Fruit fly (Drosophila melanogaster): ENCODE data around the gene CG14151.
A peak's percentile ranks its signal among the peaks of the same experiment; 100 is the strongest.

CG14151 gene

DNA sequence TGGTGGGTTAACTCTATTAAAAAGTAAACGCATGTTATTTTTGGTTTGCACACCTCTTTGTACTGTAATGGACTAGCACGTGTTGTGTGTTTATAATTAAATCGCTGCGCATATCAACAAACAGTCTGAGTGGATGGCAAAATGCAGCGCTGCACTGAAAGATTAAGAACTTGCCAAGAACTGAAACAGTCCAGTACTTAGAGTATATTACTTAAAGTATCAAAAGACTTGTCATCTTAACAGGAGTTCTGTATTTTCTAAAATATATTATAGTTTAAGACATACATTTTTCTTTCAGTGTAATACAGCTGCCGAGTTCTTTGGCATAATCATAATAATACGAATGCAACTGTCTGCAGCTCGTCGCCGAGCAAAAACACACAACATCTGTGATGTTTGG is 20.1 kb upstream of the CG14151 start (continued):
- TF ChIP-seq CG3032 (tag; optimal IDR thresholded peaks at IDR 0.05) (peak; percentile 27), CG10669 (GFP tag; optimal IDR thresholded peaks at IDR 0.05) (peak; percentile 22), Eip93F (GFP tag; optimal IDR thresholded peaks at IDR 0.05) (no peak), Lpt (GFP tag; optimal IDR thresholded peaks at IDR 0.05) (no peak), eg (GFP tag; IDR thresholded peaks at IDR 0.05) (peak; percentile 67), CG1621 (tag; optimal IDR thresholded peaks at IDR 0.05) (peak; percentile 0), CG8319 (GFP tag; optimal IDR thresholded peaks at IDR 0.05) (no peak), Hr39 (GFP tag; optimal IDR thresholded peaks at IDR 0.05) (peak; percentile 22), Eip78C (GFP tag) (peak; percentile 82), CG9139 (GFP tag; optimal IDR thresholded peaks at IDR 0.05) (no peak), Blimp-1 (GFP tag; optimal IDR thresholded peaks at IDR 0.05) (no peak), lz (GFP tag; optimal IDR thresholded peaks at IDR 0.05) (peak; percentile 2), CG31627 (GFP tag; optimal IDR thresholded peaks at IDR 0.05) (peak; percentile 6), esn (GFP tag; optimal IDR thresholded peaks at IDR 0.05) (no peak), fd59A (GFP tag; optimal IDR thresholded peaks at IDR 0.05) (peak; percentile 38), CG34406 (GFP tag; optimal IDR thresholded peaks at IDR 0.05) (no peak), CG6854 (GFP tag; optimal IDR thresholded peaks at IDR 0.05) (no peak), cyc (GFP tag; optimal IDR thresholded peaks at IDR 0.05) (no peak), salr (GFP tag; optimal IDR thresholded peaks at IDR 0.05) (peak; percentile 39 to 50), topi (GFP tag; optimal IDR thresholded peaks at IDR 0.05) (peak; percentile 32), Smox (GFP tag; optimal IDR thresholded peaks at IDR 0.05) (no peak)

- peak; percentile 58; the same call in 2 of the 3 replicates for TF ChIP-seq CG8119 (GFP tag; IDR thresholded peaks at IDR 0.05)
- TF ChIP-seq CG15336 (GFP tag; IDR thresholded peaks at IDR 0.05): peak; percentile 54
- peak; percentile 14 for TF ChIP-seq CG32006 (GFP tag; optimal IDR thresholded peaks at IDR 0.05)
- no peak for TF ChIP-seq CG3032 (tag; optimal IDR thresholded peaks at IDR 0.05)
- no peak for TF ChIP-seq CG31627 (GFP tag; optimal IDR thresholded peaks at IDR 0.05)
- TF ChIP-seq ss (GFP tag; optimal IDR thresholded peaks at IDR 0.05): no peak
- TF ChIP-seq eg (GFP tag; IDR thresholded peaks at IDR 0.05): 0 out of 3 replicates have a peak, but pooled peaks have one; percentile 14
- TF ChIP-seq CG9139 (GFP tag; optimal IDR thresholded peaks at IDR 0.05): no peak
- no peak for TF ChIP-seq Blimp-1 (GFP tag; optimal IDR thresholded peaks at IDR 0.05)
- TF ChIP-seq CG6276 (GFP tag; optimal IDR thresholded peaks at IDR 0.05): no peak
- TF ChIP-seq OdsH (GFP tag; optimal IDR thresholded peaks at IDR 0.05): no peak
- peak; percentile 27 for TF ChIP-seq Eip78C (GFP tag)
- TF ChIP-seq cyc (GFP tag; optimal IDR thresholded peaks at IDR 0.05): no peak
- TF ChIP-seq vri (GFP tag; optimal IDR thresholded peaks at IDR 0.05): no peak
Measured at dm6 chr3L:10647158-10647557, 18.9 kb upstream of the CG14151 start.

DNA sequence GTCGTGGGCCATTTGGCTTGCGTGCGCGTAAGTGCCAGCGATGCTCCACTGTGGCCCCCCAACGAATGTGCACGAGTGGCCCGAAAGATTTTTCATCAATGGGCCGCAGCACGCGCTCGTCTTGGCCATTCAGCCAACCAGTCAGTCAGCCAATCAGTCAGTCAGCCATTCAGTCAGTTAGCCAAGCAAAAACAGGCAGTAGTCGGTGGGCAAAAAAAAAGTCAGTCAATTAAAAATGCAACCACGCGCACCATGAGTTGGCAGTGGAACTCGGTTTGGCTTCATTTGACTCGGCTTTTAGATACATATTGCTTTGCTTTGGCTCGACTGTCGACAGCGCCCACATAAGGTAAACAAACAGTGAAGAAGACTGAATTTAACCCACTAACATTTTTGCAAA is 17.7 kb upstream of the CG14151 start:
- TF ChIP-seq eg (GFP tag; IDR thresholded peaks at IDR 0.05) (0 out of 3 replicates have a peak, but pooled peaks have one; percentile 27), ss (GFP tag; optimal IDR thresholded peaks at IDR 0.05) (peak in 1 of 2 experiments; percentile 80), CG10669 (GFP tag; optimal IDR thresholded peaks at IDR 0.05) (no peak), esn (GFP tag; optimal IDR thresholded peaks at IDR 0.05) (no peak), Eip78C (GFP tag) (peak; percentile 21)

DNA sequence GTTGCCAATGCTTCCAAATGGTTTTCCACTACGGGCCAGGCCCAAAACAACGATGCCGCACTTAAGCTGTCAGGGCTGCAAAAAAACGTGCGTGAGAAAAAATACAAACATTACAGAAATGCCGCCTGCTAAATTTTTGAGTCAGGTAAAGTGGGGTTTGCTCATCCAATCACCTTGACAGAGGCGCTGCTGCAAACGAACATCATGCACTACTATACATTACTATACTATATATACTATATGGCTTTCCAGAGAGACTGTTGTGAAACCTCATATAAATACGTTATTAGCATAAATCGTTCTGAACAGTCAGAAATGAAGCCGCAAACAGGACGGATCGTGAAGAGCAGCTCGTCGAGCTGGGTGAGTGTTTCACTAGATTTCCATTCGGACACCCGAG is 14.9 kb upstream of the CG14151 start, which contains the start of gene CG14153:
CG14153 (plus strand) TSS at position 301 of the 400 bp plus-strand sequence.
- TF ChIP-seq cyc (GFP tag; optimal IDR thresholded peaks at IDR 0.05): no peak
- TF ChIP-seq Hr39 (GFP tag; optimal IDR thresholded peaks at IDR 0.05): no peak
- no peak for TF ChIP-seq CG10669 (GFP tag; optimal IDR thresholded peaks at IDR 0.05)

DNA sequence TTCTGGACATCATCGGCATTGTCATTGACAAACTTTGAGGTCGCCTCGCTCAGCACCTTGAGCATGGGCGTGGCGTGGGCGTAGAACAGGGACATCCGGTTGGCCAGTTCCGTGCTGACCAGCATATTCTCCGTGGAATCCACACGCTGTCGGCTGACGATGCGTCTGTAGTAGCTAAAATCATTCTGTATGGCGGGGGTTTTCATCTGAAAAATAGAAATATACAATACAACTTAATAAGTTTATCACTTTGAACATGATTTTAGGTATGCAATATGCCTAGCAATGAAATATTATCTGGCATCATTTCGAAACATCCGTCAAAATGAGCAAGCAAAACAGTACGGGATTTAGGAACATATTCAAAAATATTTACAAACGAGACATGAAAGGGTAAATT is 13.3 kb upstream of the CG14151 start, which contains the start of gene CG14154:
CG14154 (plus strand) TSS at position 301 of the 400 bp plus-strand sequence.
- TF ChIP-seq Sox14 (GFP tag; optimal IDR thresholded peaks at IDR 0.05) (no peak), dsx (GFP tag; optimal IDR thresholded peaks at IDR 0.05; ENCODE audit: poor library complexity, severe bottlenecking) (no peak)

dm6 chr3L:10639440-10639839 is 11.2 kb upstream of the CG14151 start, which contains the start of gene CG18628:
Gene CG18628 (plus strand): TSS chr3L:10639740.
- no peak for TF ChIP-seq Hr4 (GFP tag; optimal IDR thresholded peaks at IDR 0.05)
- no peak for TF ChIP-seq Gug (GFP tag; IDR thresholded peaks at IDR 0.05)
- TF ChIP-seq eg (GFP tag; IDR thresholded peaks at IDR 0.05): no peak
- TF ChIP-seq CG3919 (GFP tag; optimal IDR thresholded peaks at IDR 0.05): no peak
- no peak for TF ChIP-seq CG6792 (GFP tag; optimal IDR thresholded peaks at IDR 0.05)
- TF ChIP-seq Met (GFP tag; optimal IDR thresholded peaks at IDR 0.05): no peak
- TF ChIP-seq OdsH (GFP tag; optimal IDR thresholded peaks at IDR 0.05): no peak
- TF ChIP-seq CG10631 (GFP tag; optimal IDR thresholded peaks at IDR 0.05): no peak
- TF ChIP-seq Eip75B (GFP tag; optimal IDR thresholded peaks at IDR 0.05): no peak
- no peak for TF ChIP-seq topi (GFP tag; optimal IDR thresholded peaks at IDR 0.05)
- no peak for TF ChIP-seq CG6276 (GFP tag; optimal IDR thresholded peaks at IDR 0.05)
- no peak for TF ChIP-seq CG11902 (GFP tag; optimal IDR thresholded peaks at IDR 0.05)
- no peak for TF ChIP-seq CG9139 (GFP tag; optimal IDR thresholded peaks at IDR 0.05)
- TF ChIP-seq CG8632 (GFP tag; optimal IDR thresholded peaks at IDR 0.05): no peak
- TF ChIP-seq ss (GFP tag; optimal IDR thresholded peaks at IDR 0.05): no peak
- no peak for TF ChIP-seq CG6808 (GFP tag; optimal IDR thresholded peaks at IDR 0.05)
- no peak for TF ChIP-seq Hr39 (GFP tag; optimal IDR thresholded peaks at IDR 0.05)

Measured in whole organism, prepupa.